Fruit fly (Drosophila melanogaster): ENCODE measurements around the gene Eig71Ef.
A peak's percentile ranks its signal among the peaks of the same experiment; 100 is the strongest.

Eig71Ef gene

DNA sequence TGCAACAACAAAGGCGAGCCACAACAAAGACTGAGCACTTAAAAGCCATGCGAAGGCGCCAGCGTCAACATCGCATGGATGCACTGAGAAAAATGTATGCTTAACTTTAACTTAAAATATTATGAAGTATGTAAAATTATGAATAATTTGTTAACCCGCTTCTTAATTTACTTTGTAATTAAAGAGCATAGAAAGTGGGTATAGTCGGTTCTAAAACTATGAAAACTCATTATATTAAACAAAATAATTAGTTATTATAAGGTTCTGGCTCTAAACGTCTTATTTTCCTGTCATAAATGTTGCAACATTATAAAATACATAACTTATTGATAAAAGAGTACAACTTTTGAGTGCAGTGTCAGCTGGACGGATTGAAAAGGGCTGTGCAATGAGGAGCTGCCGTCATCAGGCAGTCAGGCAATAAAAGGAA lies 15.6 kb downstream of the Eig71Ef start:
- TF ChIP-seq fd96Ca (GFP tag; IDR thresholded peaks at IDR 0.05) (no peak), Pif1B (GFP tag; optimal IDR thresholded peaks at IDR 0.05) (no peak), CG4496 (GFP tag; IDR thresholded peaks at IDR 0.05) (0 out of 3 replicates have a peak, but pooled peaks have one; percentile 21), CG8301 (tag; optimal IDR thresholded peaks at IDR 0.05) (peak; percentile 45), D1 (tag; optimal IDR thresholded peaks at IDR 0.05) (no peak), EcR (GFP tag; optimal IDR thresholded peaks at IDR 0.05) (no peak), CG9948 (tag; optimal IDR thresholded peaks at IDR 0.05) (peak; percentile 47), Pif1A (GFP tag; optimal IDR thresholded peaks at IDR 0.05) (peak; percentile 11), CG32121 (GFP tag; IDR thresholded peaks at IDR 0.05) (no peak), CG13204 (GFP tag; optimal IDR thresholded peaks at IDR 0.05) (no peak), CG34367 (tag; optimal IDR thresholded peaks at IDR 0.05) (no peak), CG17806 (tag; optimal IDR thresholded peaks at IDR 0.05) (peak; percentile 32), rn (GFP tag; IDR thresholded peaks at IDR 0.05) (no peak), CG10348 (GFP tag; IDR thresholded peaks at IDR 0.05) (no peak), Ets98B (GFP tag; IDR thresholded peaks at IDR 0.05) (no peak), CG12605 (GFP tag; IDR thresholded peaks at IDR 0.05) (0 out of 2 replicates have a peak, but pooled peaks have one; percentile 7), Snoo (tag; optimal IDR thresholded peaks at IDR 0.05) (peak; percentile 28), CG8159 (tag; optimal IDR thresholded peaks at IDR 0.05) (peak; percentile 81), gl (tag; optimal IDR thresholded peaks at IDR 0.05) (no peak), CG15710 (tag; optimal IDR thresholded peaks at IDR 0.05) (peak; percentile 54), CG14655 (GFP tag; optimal IDR thresholded peaks at IDR 0.05) (peak; percentile 51)

DNA sequence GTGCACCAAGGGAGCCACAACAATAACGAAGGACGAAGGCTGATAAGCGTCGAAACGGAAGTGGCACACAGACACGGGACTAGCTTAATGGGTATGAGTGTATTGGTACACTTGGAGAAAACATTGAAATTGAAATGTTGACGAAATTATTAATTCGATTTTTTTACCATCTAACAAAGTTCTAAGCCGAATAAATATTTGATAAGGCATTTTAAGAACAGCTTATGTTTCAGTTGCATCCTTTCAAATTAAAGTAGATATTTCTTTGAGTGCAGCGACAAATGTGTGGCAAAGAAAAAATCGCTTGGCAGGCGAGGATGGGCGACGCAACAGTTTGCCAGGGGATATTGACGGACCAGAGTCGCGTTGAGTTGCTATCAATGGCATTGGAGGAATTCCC lies 17.2 kb downstream of the Eig71Ef start:
- TF ChIP-seq CG10348 (GFP tag; IDR thresholded peaks at IDR 0.05) (no peak), CG9948 (tag; optimal IDR thresholded peaks at IDR 0.05) (no peak), fd96Ca (GFP tag; IDR thresholded peaks at IDR 0.05) (no peak), gl (tag; optimal IDR thresholded peaks at IDR 0.05) (no peak), Pif1A (GFP tag; optimal IDR thresholded peaks at IDR 0.05) (no peak), CG8301 (tag; optimal IDR thresholded peaks at IDR 0.05) (no peak), Snoo (tag; optimal IDR thresholded peaks at IDR 0.05) (no peak), CG13204 (GFP tag; optimal IDR thresholded peaks at IDR 0.05) (no peak), CG34367 (tag; optimal IDR thresholded peaks at IDR 0.05) (no peak), CG12605 (GFP tag; IDR thresholded peaks at IDR 0.05) (no peak), CG8159 (tag; optimal IDR thresholded peaks at IDR 0.05) (no peak), Ets98B (GFP tag; IDR thresholded peaks at IDR 0.05) (no peak), EcR (GFP tag; optimal IDR thresholded peaks at IDR 0.05) (no peak), CG15710 (tag; optimal IDR thresholded peaks at IDR 0.05) (no peak), CG17806 (tag; optimal IDR thresholded peaks at IDR 0.05) (no peak), CG14655 (GFP tag; optimal IDR thresholded peaks at IDR 0.05) (no peak), CG4496 (GFP tag; IDR thresholded peaks at IDR 0.05) (no peak), CG32121 (GFP tag; IDR thresholded peaks at IDR 0.05) (no peak), rn (GFP tag; IDR thresholded peaks at IDR 0.05) (no peak)

DNA sequence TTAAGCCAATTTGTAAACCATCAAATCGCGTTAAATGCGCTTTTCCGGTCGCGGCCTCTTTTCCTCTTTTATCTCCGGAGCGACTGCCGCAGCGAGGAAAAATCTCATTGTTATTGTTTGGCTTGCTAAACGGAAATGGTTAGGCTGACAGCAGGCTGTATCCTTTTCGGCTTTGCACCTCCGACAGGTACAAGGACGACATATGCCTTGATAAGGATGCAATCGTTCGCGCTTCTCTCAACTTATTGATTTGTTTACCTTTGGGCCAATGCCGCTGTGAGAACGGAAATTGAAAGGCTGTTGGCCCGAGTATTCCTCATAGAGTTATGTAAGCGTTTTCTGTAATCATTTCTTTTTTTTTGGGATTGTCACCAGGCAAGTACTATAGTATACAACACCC lies 18.7 kb downstream of the Eig71Ef start:
- TF ChIP-seq fd96Ca (GFP tag; IDR thresholded peaks at IDR 0.05) (no peak), CG14655 (GFP tag; optimal IDR thresholded peaks at IDR 0.05) (no peak), CG12605 (GFP tag; IDR thresholded peaks at IDR 0.05) (no peak), CG8301 (tag; optimal IDR thresholded peaks at IDR 0.05) (no peak), Snoo (tag; optimal IDR thresholded peaks at IDR 0.05) (no peak), CG8159 (tag; optimal IDR thresholded peaks at IDR 0.05) (no peak), Ets98B (GFP tag; IDR thresholded peaks at IDR 0.05) (no peak), CG13204 (GFP tag; optimal IDR thresholded peaks at IDR 0.05) (no peak), rn (GFP tag; IDR thresholded peaks at IDR 0.05) (no peak), CG34367 (tag; optimal IDR thresholded peaks at IDR 0.05) (no peak)

DNA sequence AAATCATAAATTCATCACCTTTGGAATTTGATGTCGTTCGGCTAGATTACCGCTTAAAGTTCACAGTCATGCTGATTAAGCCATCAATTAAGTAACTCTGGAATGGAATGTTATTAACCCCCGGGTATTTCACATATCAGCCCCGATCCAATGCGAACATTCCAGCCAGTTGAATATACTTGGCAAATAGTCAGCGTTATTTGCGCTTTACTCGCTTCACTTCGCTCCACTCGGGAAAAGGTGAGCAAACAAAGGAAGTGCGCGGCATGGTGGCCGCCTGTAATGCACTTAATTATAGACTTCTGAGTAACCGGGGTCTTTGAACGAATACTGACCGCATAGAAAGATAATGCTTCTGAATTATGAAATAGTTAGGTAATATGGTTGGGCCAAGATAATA lies 19.6 kb downstream of the Eig71Ef start:
- peak; percentile 36 for TF ChIP-seq gl (tag; optimal IDR thresholded peaks at IDR 0.05)
- no peak for TF ChIP-seq fd96Ca (GFP tag; IDR thresholded peaks at IDR 0.05)
- TF ChIP-seq CG14655 (GFP tag; optimal IDR thresholded peaks at IDR 0.05): no peak
- TF ChIP-seq D1 (tag; optimal IDR thresholded peaks at IDR 0.05): no peak
- TF ChIP-seq Pif1A (GFP tag; optimal IDR thresholded peaks at IDR 0.05): peak; percentile 34
- no peak for TF ChIP-seq Pif1B (GFP tag; optimal IDR thresholded peaks at IDR 0.05)
- no peak for TF ChIP-seq CG34367 (tag; optimal IDR thresholded peaks at IDR 0.05)
- TF ChIP-seq EcR (GFP tag; optimal IDR thresholded peaks at IDR 0.05): peak; percentile 89
- TF ChIP-seq CG8301 (tag; optimal IDR thresholded peaks at IDR 0.05): no peak

DNA sequence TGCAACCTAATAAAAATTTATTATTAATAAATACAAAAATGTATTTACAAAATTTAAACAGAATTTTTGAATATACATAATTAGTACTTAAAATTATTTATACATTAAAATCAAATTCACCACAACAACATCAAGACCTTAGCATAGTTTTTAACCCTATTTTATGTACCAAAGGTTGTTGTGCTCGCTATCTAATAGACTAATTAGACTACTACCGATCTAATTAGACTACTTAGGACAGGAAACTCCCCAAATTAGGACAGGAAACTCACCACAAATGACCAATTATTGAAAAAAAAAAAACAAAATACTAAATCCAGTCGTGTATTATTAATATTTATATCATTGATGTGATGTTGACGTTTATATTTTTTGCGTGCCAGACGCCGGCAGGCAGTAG lies 20.2 kb downstream of the Eig71Ef start:
- TF ChIP-seq CG15710 (tag; optimal IDR thresholded peaks at IDR 0.05) (no peak), Snoo (tag; optimal IDR thresholded peaks at IDR 0.05) (no peak), CG32121 (GFP tag; IDR thresholded peaks at IDR 0.05) (no peak), CG17806 (tag; optimal IDR thresholded peaks at IDR 0.05) (no peak), Ets98B (GFP tag; IDR thresholded peaks at IDR 0.05) (no peak), Pif1B (GFP tag; optimal IDR thresholded peaks at IDR 0.05) (no peak), gl (tag; optimal IDR thresholded peaks at IDR 0.05) (no peak), rn (GFP tag; IDR thresholded peaks at IDR 0.05) (no peak), CG34367 (tag; optimal IDR thresholded peaks at IDR 0.05) (no peak), CG8301 (tag; optimal IDR thresholded peaks at IDR 0.05) (no peak), CG14655 (GFP tag; optimal IDR thresholded peaks at IDR 0.05) (no peak), CG9948 (tag; optimal IDR thresholded peaks at IDR 0.05) (no peak), CG12605 (GFP tag; IDR thresholded peaks at IDR 0.05) (no peak), CG4496 (GFP tag; IDR thresholded peaks at IDR 0.05) (no peak), CG8159 (tag; optimal IDR thresholded peaks at IDR 0.05) (no peak), EcR (GFP tag; optimal IDR thresholded peaks at IDR 0.05) (no peak), CG10348 (GFP tag; IDR thresholded peaks at IDR 0.05) (no peak), CG13204 (GFP tag; optimal IDR thresholded peaks at IDR 0.05) (no peak), D1 (tag; optimal IDR thresholded peaks at IDR 0.05) (no peak), fd96Ca (GFP tag; IDR thresholded peaks at IDR 0.05) (no peak)

DNA sequence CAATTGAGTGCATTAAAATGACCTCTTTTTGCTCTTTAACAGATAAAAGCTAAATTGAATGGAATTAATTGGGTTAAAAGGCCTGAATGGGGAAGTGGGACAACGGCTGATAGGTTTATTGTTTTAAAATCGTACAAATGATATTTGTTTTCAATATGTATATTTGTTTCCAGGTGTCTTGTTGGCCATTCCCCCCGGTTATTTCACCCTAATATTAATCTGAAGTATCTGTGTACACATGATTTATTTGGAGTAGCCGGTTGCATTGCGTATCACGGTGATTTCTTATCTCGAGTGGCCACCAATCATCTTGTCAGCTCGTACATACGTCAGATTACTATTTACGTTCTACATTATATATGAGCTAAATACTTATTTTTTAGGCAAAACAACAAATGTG lies 20.8 kb downstream of the Eig71Ef start:
- TF ChIP-seq CG12605 (GFP tag; IDR thresholded peaks at IDR 0.05) (no peak), EcR (GFP tag; optimal IDR thresholded peaks at IDR 0.05) (peak; percentile 1)
